Fruit fly (Drosophila melanogaster) whole organism, prepupa: Measurements from ENCODE around the gene trol.

Experiments used
- CG11762 ChIP-seq: fragments of 200-800 bp; sonication (Bioruptor generic); optimal IDR thresholded peaks from 3 replicates; lab custom pipeline; 2016; ENCODE audit warnings: missing biosample characterization, missing genetic modification characterization; ENCODE audit not compliant: insufficient read depth
- CG1621 ChIP-seq: fragments of 200-800 bp; sonication (Bioruptor generic); optimal IDR thresholded peaks from 3 replicates; lab custom pipeline; 2018; ENCODE audit warnings: missing biosample characterization, mild to moderate bottlenecking, missing genetic modification characterization
- CG3032 ChIP-seq: fragments of 200-800 bp; optimal IDR thresholded peaks from 2 replicates; lab custom pipeline; 2019; ENCODE audit warnings: missing biosample characterization, mild to moderate bottlenecking, missing genetic modification characterization, moderate library complexity
- CG4318 ChIP-seq: fragments of 200-800 bp; sonication (Bioruptor generic); optimal IDR thresholded peaks from 3 replicates; lab custom pipeline; 2017; ENCODE audit warnings: missing biosample characterization, mild to moderate bottlenecking, missing genetic modification characterization
- CG6163 ChIP-seq: fragments of 200-800 bp; sonication (Bioruptor generic); IDR thresholded peaks from 3 replicates; pipeline ENCODE4 v1.3.6; 2022; ENCODE audit warnings: missing biosample characterization, missing genetic modification characterization
- CG6792 ChIP-seq: fragments of 200-800 bp; sonication (Bioruptor generic); optimal IDR thresholded peaks from 3 replicates; lab custom pipeline; 2016; ENCODE audit warnings: missing biosample characterization, missing genetic modification characterization
- CG8119 ChIP-seq: fragments of 200-800 bp; sonication (Bioruptor generic); IDR thresholded peaks from 3 replicates; pipeline ENCODE4 v1.3.6; 2022; ENCODE audit warnings: missing biosample characterization, missing genetic modification characterization
- CG8632 ChIP-seq: fragments of 200-800 bp; sonication (Bioruptor generic); optimal IDR thresholded peaks from 3 replicates; lab custom pipeline; 2016; ENCODE audit warnings: missing biosample characterization, missing genetic modification characterization
- Eip78C ChIP-seq: fragments of 200-800 bp; sonication (Bioruptor generic); peaks from one replicate; lab custom pipeline; 2016; ENCODE audit warnings: missing biosample characterization, missing genetic modification characterization
- Eip93F ChIP-seq: fragments of 200-800 bp; sonication (Bioruptor generic); optimal IDR thresholded peaks from 2 replicates; lab custom pipeline; 2016; ENCODE audit warnings: missing biosample characterization, mild to moderate bottlenecking, missing genetic modification characterization
- Ets21C ChIP-seq: fragments of 200-800 bp; sonication (Bioruptor generic); optimal IDR thresholded peaks from 3 replicates; lab custom pipeline; 2016; ENCODE audit warnings: missing biosample characterization, missing genetic modification characterization
- Ets96B ChIP-seq: fragments of 200-800 bp; optimal IDR thresholded peaks from 2 replicates; lab custom pipeline; 2019; ENCODE audit warnings: missing biosample characterization, mild to moderate bottlenecking, missing genetic modification characterization, moderate library complexity
- Hr38 ChIP-seq: sonication (Bioruptor generic); optimal IDR thresholded peaks from 2 replicates; lab custom pipeline; 2016; ENCODE audit warnings: missing biosample characterization, missing genetic modification characterization
- Met ChIP-seq: fragments of 200-800 bp; sonication (Bioruptor generic); optimal IDR thresholded peaks from 3 replicates; lab custom pipeline; 2016; ENCODE audit warnings: missing biosample characterization, missing genetic modification characterization
- Smox ChIP-seq: fragments of 200-800 bp; sonication (Bioruptor generic); optimal IDR thresholded peaks from 3 replicates; lab custom pipeline; 2016; ENCODE audit warnings: missing biosample characterization, missing genetic modification characterization
- Sox102F ChIP-seq: fragments of 200-800 bp; sonication (Bioruptor generic); optimal IDR thresholded peaks from 2 replicates; lab custom pipeline; 2016; ENCODE audit warnings: missing biosample characterization, mild to moderate bottlenecking, missing genetic modification characterization
- Sox14 ChIP-seq: fragments of 200-800 bp; sonication (Bioruptor generic); optimal IDR thresholded peaks from 3 replicates; lab custom pipeline; 2016; ENCODE audit warnings: missing biosample characterization, missing genetic modification characterization
- acj6 ChIP-seq: fragments of 200-800 bp; sonication (Bioruptor generic); optimal IDR thresholded peaks from 3 replicates; lab custom pipeline; 2016; ENCODE audit warnings: missing biosample characterization, missing genetic modification characterization
- cyc ChIP-seq: fragments of 200-800 bp; sonication (Bioruptor generic); optimal IDR thresholded peaks from 3 replicates; lab custom pipeline; 2016; ENCODE audit warnings: missing biosample characterization, missing genetic modification characterization
- dac ChIP-seq: fragments of 200-800 bp; sonication (Bioruptor generic); optimal IDR thresholded peaks from 2 replicates; lab custom pipeline; 2017; ENCODE audit warnings: missing biosample characterization, mild to moderate bottlenecking, missing genetic modification characterization
- dsx ChIP-seq: fragments of 200-800 bp; optimal IDR thresholded peaks from 3 replicates; lab custom pipeline; 2019; ENCODE audit warnings: missing biosample characterization, mild to moderate bottlenecking, missing genetic modification characterization, moderate library complexity; ENCODE audit not compliant: poor library complexity, severe bottlenecking
- esn ChIP-seq: fragments of 200-800 bp; sonication (Bioruptor generic); optimal IDR thresholded peaks from 2 replicates; lab custom pipeline; 2016; ENCODE audit warnings: missing biosample characterization, mild to moderate bottlenecking, missing genetic modification characterization, moderate library complexity
- fd59A ChIP-seq: fragments of 200-800 bp; sonication (Bioruptor generic); optimal IDR thresholded peaks from 2 replicates; lab custom pipeline; 2017; ENCODE audit warnings: missing biosample characterization, mild to moderate bottlenecking, missing genetic modification characterization, missing genetic modification reagents
- lz ChIP-seq: fragments of 200-800 bp; sonication (Bioruptor generic); optimal IDR thresholded peaks from 3 replicates; lab custom pipeline; 2016; ENCODE audit warnings: missing biosample characterization, missing genetic modification characterization
- salr ChIP-seq, 2 experiments: fragments of 200-800 bp; sonication (Bioruptor generic); optimal IDR thresholded peaks; 3 replicates each; lab custom pipeline; 2016 to 2018; ENCODE audit warnings: missing biosample characterization in 2 of 2, missing genetic modification characterization in 2 of 2, mild to moderate bottlenecking in 1 of 2
- spab ChIP-seq: fragments of 200-800 bp; sonication (Bioruptor generic); optimal IDR thresholded peaks from 2 replicates; lab custom pipeline; 2017; ENCODE audit warnings: missing biosample characterization, mild to moderate bottlenecking, missing genetic modification characterization, missing genetic modification reagents
- ss ChIP-seq, 2 experiments: fragments of 200-800 bp; sonication (Bioruptor generic); optimal IDR thresholded peaks; 2 replicates in 1 of 2; 3 replicates in 1 of 2; lab custom pipeline; 2017 to 2018; ENCODE audit warnings: mild to moderate bottlenecking in 2 of 2, missing biosample characterization in 2 of 2, missing genetic modification characterization in 2 of 2, moderate library complexity in 1 of 2
- svp ChIP-seq: fragments of 200-800 bp; sonication (Bioruptor generic); peaks from one replicate; lab custom pipeline; 2016; ENCODE audit warnings: missing biosample characterization, missing genetic modification characterization
- topi ChIP-seq: fragments of 200-800 bp; sonication (Bioruptor generic); optimal IDR thresholded peaks from 3 replicates; lab custom pipeline; 2016; ENCODE audit warnings: missing biosample characterization, missing genetic modification characterization

Gene trol

dm6 chrX:2580319-2581008, 35.2 kb upstream of the trol start, which contains the start of the genes Vha36-3 and AANATL7:
Gene Vha36-3 (minus strand): TSS chrX:2580560.
Gene AANATL7 (plus strand): TSS chrX:2580958.
- TF ChIP-seq CG4318 (GFP tag; lab: Kevin White, UChicago) (no peak), Met (no peak), dac (GFP tag; lab: Kevin White, UChicago) (no peak), salr (GFP tag; optimal IDR thresholded peaks at IDR 0.05; lab: Kevin White, UChicago) (no peak), dsx (GFP tag; lab: Kevin White, UChicago) (no peak), Ets21C (no peak), esn (no peak), acj6 (GFP tag; lab: Kevin White, UChicago) (no peak), cyc (no peak), CG6792 (GFP tag; lab: Kevin White, UChicago) (no peak), CG8632 (GFP tag; lab: Kevin White, UChicago) (no peak), spab (GFP tag; lab: Kevin White, UChicago) (no peak), CG3032 (tag; lab: Kevin White, UChicago) (no peak), Ets96B (tag; lab: Kevin White, UChicago) (no peak), fd59A (GFP tag; lab: Kevin White, UChicago) (no peak), CG6163 (GFP tag; lab: Robert Waterston, UW) (no peak), Hr38 (GFP tag; lab: Kevin White, UChicago) (no peak)
- TF ChIP-seq, all 60 proteins: peak for 0

DNA sequence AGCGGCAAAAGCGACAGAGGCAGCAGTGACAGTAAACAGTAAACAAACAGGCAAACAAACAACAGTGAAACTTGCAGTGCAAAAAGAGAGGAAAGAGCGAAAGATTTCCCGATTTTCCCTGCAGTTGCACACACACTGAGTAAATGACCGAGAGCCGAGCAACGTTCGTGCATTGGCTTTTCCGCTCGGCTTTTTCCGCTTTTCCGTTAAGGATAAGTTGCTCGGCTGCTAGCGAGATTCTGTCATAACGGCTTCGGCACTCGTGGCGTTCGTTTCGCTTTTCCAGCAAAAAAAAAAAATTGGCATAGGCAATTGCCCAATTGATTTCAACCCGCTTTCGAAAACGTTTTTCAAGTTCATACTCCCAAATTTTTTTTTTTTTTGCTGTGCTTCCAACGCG, 8.6 kb upstream of the trol start:
- TF ChIP-seq Eip78C (GFP tag; lab: Kevin White, UChicago) (no peak), Smox (GFP tag; lab: Kevin White, UChicago) (no peak), Ets96B (tag; lab: Kevin White, UChicago) (no peak), topi (GFP tag; lab: Kevin White, UChicago) (no peak), ss (GFP tag; optimal IDR thresholded peaks at IDR 0.05; lab: Kevin White, UChicago) (no peak), Met (no peak), CG6792 (GFP tag; lab: Kevin White, UChicago) (no peak), CG11762 (GFP tag; lab: Kevin White, UChicago) (no peak), CG3032 (tag; lab: Kevin White, UChicago) (no peak), Sox102F (GFP tag; lab: Kevin White, UChicago) (no peak), dac (GFP tag; lab: Kevin White, UChicago) (no peak), Sox14 (GFP tag; lab: Kevin White, UChicago) (no peak)

dm6 chrX:2551906-2552305, 6.7 kb upstream of the trol start, which contains the start of gene Pdfr:
Gene Pdfr (plus strand): TSS chrX:2552206.
- TF ChIP-seq esn (no peak), svp (GFP tag; lab: Kevin White, UChicago) (peak; percentile 17)

dm6 chrX:2546664-2547487, 1.6 kb upstream of the trol start:
- TF ChIP-seq svp (GFP tag; lab: Kevin White, UChicago) = peak; percentile 75
- TF ChIP-seq Eip93F (GFP tag; lab: Kevin White, UChicago) = no peak
- TF ChIP-seq, all 60 proteins: peak for 1

dm6 chrX:2546260-2546659, 1.0 kb upstream of the trol start:
- TF ChIP-seq CG8119 = no peak
- TF ChIP-seq lz (GFP tag; lab: Kevin White, UChicago) = no peak
- no peak for TF ChIP-seq CG1621 (tag; lab: Kevin White, UChicago)
- TF ChIP-seq salr (GFP tag; optimal IDR thresholded peaks at IDR 0.05; lab: Kevin White, UChicago) = no peak
- no peak for TF ChIP-seq Ets21C
- TF ChIP-seq CG6792 (GFP tag; lab: Kevin White, UChicago) = no peak
- TF ChIP-seq CG11762 (GFP tag; lab: Kevin White, UChicago) = no peak
